Fruit fly (Drosophila melanogaster): Measurements from ENCODE around the gene lost.
A peak's percentile ranks its signal among the peaks of the same experiment; 100 is the strongest.

lost gene

dm6 chr3R:4433441-4434077 lies 30.7 kb downstream of the lost start, which contains the start of the genes eIF3a and CG1074 (continued):
- TF ChIP-seq Fer3 (tag; optimal IDR thresholded peaks at IDR 0.05) = peak; percentile 64
- TF ChIP-seq btn (GFP tag; optimal IDR thresholded peaks at IDR 0.05) = peak; percentile 22
- TF ChIP-seq mirr (GFP tag; optimal IDR thresholded peaks at IDR 0.05) = peak; percentile 85
- peak; percentile 95 for TF ChIP-seq CG12659 (GFP tag; optimal IDR thresholded peaks at IDR 0.05)
- peak; percentile 98 for TF ChIP-seq CG7963 (GFP tag; IDR thresholded peaks at IDR 0.05; ENCODE audit: partially characterized antibody)
- TF ChIP-seq CG3847 (GFP tag; IDR thresholded peaks at IDR 0.05) = peak; percentile 81
- peak; percentile 69 for TF ChIP-seq CG1792 (GFP tag; optimal IDR thresholded peaks at IDR 0.05)
- peak; percentile 35 for TF ChIP-seq disco-r (GFP tag; optimal IDR thresholded peaks at IDR 0.05)
- TF ChIP-seq Dref (GFP tag; IDR thresholded peaks at IDR 0.05) = peak; percentile 98
- TF ChIP-seq CG6791 (GFP tag; IDR thresholded peaks at IDR 0.05; ENCODE audit: partially characterized antibody) = peak; percentile 98
- peak; percentile 79 for TF ChIP-seq pho (GFP tag; optimal IDR thresholded peaks at IDR 0.05)
- TF ChIP-seq CG12155 (GFP tag; optimal IDR thresholded peaks at IDR 0.05) = peak; percentile 47
- TF ChIP-seq Hr39 (optimal IDR thresholded peaks at IDR 0.05) = no peak
- no peak for TF ChIP-seq CG31388 (GFP tag; optimal IDR thresholded peaks at IDR 0.05)
- peak; percentile 8 for TF ChIP-seq salm (tag; optimal IDR thresholded peaks at IDR 0.05)
- peak; percentile 25 for TF ChIP-seq trh (GFP tag; optimal IDR thresholded peaks at IDR 0.05)
- peak; percentile 45; the same call in 1 of the 3 replicates for TF ChIP-seq ken (GFP tag; IDR thresholded peaks at IDR 0.05)
- no peak for TF ChIP-seq D19A (tag; optimal IDR thresholded peaks at IDR 0.05)
- TF ChIP-seq Doc2 (GFP tag; IDR thresholded peaks at IDR 0.05) = no peak
- TF ChIP-seq ssp (GFP tag; IDR thresholded peaks at IDR 0.05) = peak; percentile 50
- peak; percentile 62 for TF ChIP-seq CG17359 (tag; optimal IDR thresholded peaks at IDR 0.05)
- TF ChIP-seq Rfx (GFP tag; IDR thresholded peaks at IDR 0.05) = peak; percentile 86
- peak; percentile 51 for TF ChIP-seq Dp (GFP tag; optimal IDR thresholded peaks at IDR 0.05)
- TF ChIP-seq CG31441 (GFP tag; IDR thresholded peaks at IDR 0.05) = no peak; the same call in 1 of the 2 replicates
- peak; percentile 53 for TF ChIP-seq CG9609 (GFP tag; optimal IDR thresholded peaks at IDR 0.05)
- TF ChIP-seq NfI (GFP tag; optimal IDR thresholded peaks at IDR 0.05) = peak; percentile 77
- peak; percentile 65 for TF ChIP-seq wek (GFP tag; optimal IDR thresholded peaks at IDR 0.05)
- TF ChIP-seq otp (GFP tag; IDR thresholded peaks at IDR 0.05) = peak; percentile 57; the same call in 2 of the 3 replicates
- peak; percentile 33 for TF ChIP-seq Fer2 (tag; optimal IDR thresholded peaks at IDR 0.05)
- peak; percentile 56 for TF ChIP-seq pb (GFP tag; optimal IDR thresholded peaks at IDR 0.05)
- peak; percentile 100 for TF ChIP-seq CG2116 (GFP tag; optimal IDR thresholded peaks at IDR 0.05)
- TF ChIP-seq Nf-YB (GFP tag; optimal IDR thresholded peaks at IDR 0.05) = peak; percentile 32
- TF ChIP-seq slou (GFP tag; optimal IDR thresholded peaks at IDR 0.05) = peak; percentile 6
- peak; percentile 54 for TF ChIP-seq CG12744 (GFP tag; optimal IDR thresholded peaks at IDR 0.05)
- peak; percentile 16 for TF ChIP-seq CG13123 (GFP tag; optimal IDR thresholded peaks at IDR 0.05)
- peak; percentile 56 for TF ChIP-seq pum (GFP tag; optimal IDR thresholded peaks at IDR 0.05)
- TF ChIP-seq fd3F (GFP tag; optimal IDR thresholded peaks at IDR 0.05) = peak; percentile 19
- TF ChIP-seq Stat92E (GFP tag; optimal IDR thresholded peaks at IDR 0.05) = peak in 1 of 3 experiments; percentile 56
- peak; percentile 80 for TF ChIP-seq CG32532 (GFP tag; IDR thresholded peaks at IDR 0.05)
- peak; percentile 64 for TF ChIP-seq grau (tag; optimal IDR thresholded peaks at IDR 0.05)
- peak; percentile 81 for TF ChIP-seq Dbx (GFP tag; IDR thresholded peaks at IDR 0.05)
- TF ChIP-seq Dad (GFP tag; optimal IDR thresholded peaks at IDR 0.05) = peak; percentile 75
- peak; percentile 63 for TF ChIP-seq row (GFP tag; IDR thresholded peaks at IDR 0.05)
- TF ChIP-seq CG2202 (tag; optimal IDR thresholded peaks at IDR 0.05) = peak; percentile 44
- TF ChIP-seq B-H1 (GFP tag; IDR thresholded peaks at IDR 0.05) = peak; percentile 17; the same call in 1 of the 3 replicates
- peak; percentile 84 for TF ChIP-seq zen (tag; optimal IDR thresholded peaks at IDR 0.05)
- TF ChIP-seq NFAT (GFP tag; IDR thresholded peaks at IDR 0.05) = peak; percentile 94
- TF ChIP-seq CG15479 (GFP tag; optimal IDR thresholded peaks at IDR 0.05) = peak; percentile 13
- TF ChIP-seq slbo (GFP tag; IDR thresholded peaks at IDR 0.05) = peak; percentile 74
- peak; percentile 97 for TF ChIP-seq Scr (GFP tag; IDR thresholded peaks at IDR 0.05; ENCODE audit: partially characterized antibody)

Measured in whole organism, embryonic.